Fruit fly (Drosophila melanogaster) whole organism, embryonic: Measurements from ENCODE around the gene CG14439.

ENCODE experiments used
- Bdp1 ChIP-seq: fragments of 200-800 bp; sonication (Bioruptor generic); optimal IDR thresholded peaks from 3 replicates; lab custom pipeline; 2016; ENCODE audit warnings: missing biosample characterization, missing genetic modification characterization
- CG10366 ChIP-seq: fragments of 200-800 bp; sonication (Bioruptor generic); IDR thresholded peaks from 2 replicates; pipeline ENCODE4 v1.3.6; 2022; ENCODE audit warnings: missing biosample characterization, missing genetic modification characterization
- CG10543 ChIP-seq: fragments of 200-800 bp; sonication (Bioruptor generic); optimal IDR thresholded peaks from 3 replicates; lab custom pipeline; 2017; ENCODE audit warnings: missing biosample characterization, mild to moderate bottlenecking, missing genetic modification characterization, moderate library complexity
- CG11695 ChIP-seq: fragments of 200-800 bp; sonication (Bioruptor generic); IDR thresholded peaks from 3 replicates; pipeline ENCODE4 v1.3.6; 2022; ENCODE audit warnings: missing biosample characterization, missing genetic modification characterization
- CG12155 ChIP-seq: fragments of 200-800 bp; sonication (Bioruptor generic); optimal IDR thresholded peaks from 3 replicates; lab custom pipeline; 2016; ENCODE audit warnings: missing biosample characterization, missing genetic modification characterization
- CG1529 ChIP-seq: fragments of 200-800 bp; sonication (Bioruptor generic); optimal IDR thresholded peaks from 3 replicates; lab custom pipeline; 2018; ENCODE audit warnings: missing biosample characterization, missing genetic modification characterization
- CG1647 ChIP-seq: fragments of 200-800 bp; sonication (Bioruptor generic); optimal IDR thresholded peaks from 3 replicates; lab custom pipeline; 2016; ENCODE audit warnings: missing biosample characterization, missing genetic modification characterization
- CG16779 ChIP-seq: fragments of 200-800 bp; sonication (Bioruptor generic); IDR thresholded peaks from 2 replicates; pipeline ENCODE4 v1.3.6; 2022; ENCODE audit warnings: missing biosample characterization, missing genetic modification characterization
- CG2116 ChIP-seq: fragments of 200-800 bp; sonication (Bioruptor generic); optimal IDR thresholded peaks from 3 replicates; lab custom pipeline; 2018; ENCODE audit warnings: missing biosample characterization, mild to moderate bottlenecking, missing genetic modification characterization
- CG2889 ChIP-seq: fragments of 200-800 bp; sonication (Bioruptor generic); IDR thresholded peaks from 3 replicates; pipeline ENCODE4 v1.3.6; 2022; ENCODE audit warnings: missing biosample characterization, missing genetic modification characterization
- CG3281 ChIP-seq: fragments of 200-800 bp; sonication (Bioruptor generic); optimal IDR thresholded peaks from 3 replicates; lab custom pipeline; 2017; ENCODE audit warnings: missing biosample characterization, mild to moderate bottlenecking, missing genetic modification characterization
- CG3847 ChIP-seq: fragments of 200-800 bp; sonication (Bioruptor generic); IDR thresholded peaks from 2 replicates; pipeline ENCODE4 v1.3.6; 2022; ENCODE audit warnings: missing biosample characterization, missing genetic modification characterization
- CG4424 ChIP-seq: fragments of 200-800 bp; sonication (Bioruptor generic); optimal IDR thresholded peaks from 3 replicates; lab custom pipeline; 2016; ENCODE audit warnings: missing biosample characterization, missing genetic modification characterization
- CG6272 ChIP-seq: fragments of 200-800 bp; sonication (Bioruptor generic); IDR thresholded peaks from 2 replicates; pipeline ENCODE4 v1.3.6; 2022; ENCODE audit warnings: missing biosample characterization, missing genetic modification characterization
- CG6654 ChIP-seq: fragments of 200-800 bp; sonication (Bioruptor generic); optimal IDR thresholded peaks from 2 replicates; lab custom pipeline; 2017; ENCODE audit warnings: missing biosample characterization, mild to moderate bottlenecking, missing genetic modification characterization
- CG8089 ChIP-seq: fragments of 200-800 bp; sonication (Bioruptor generic); optimal IDR thresholded peaks from 3 replicates; lab custom pipeline; 2016; ENCODE audit warnings: missing biosample characterization, missing genetic modification characterization
- CG8281 ChIP-seq: fragments of 200-800 bp; sonication (Bioruptor generic); optimal IDR thresholded peaks from 2 replicates; lab custom pipeline; 2018; ENCODE audit warnings: missing biosample characterization, mild to moderate bottlenecking, missing genetic modification characterization, moderate library complexity
- CG8478 ChIP-seq: fragments of >200 bp; optimal IDR thresholded peaks from 2 replicates; lab custom pipeline; 2018
- CG9609 ChIP-seq: fragments of 200-800 bp; sonication (Bioruptor generic); optimal IDR thresholded peaks from 3 replicates; lab custom pipeline; 2016; ENCODE audit warnings: missing biosample characterization, missing genetic modification characterization
- CrebB ChIP-seq: fragments of 200-800 bp; sonication (Bioruptor generic); optimal IDR thresholded peaks from 3 replicates; lab custom pipeline; 2018; ENCODE audit warnings: missing biosample characterization, mild to moderate bottlenecking, missing genetic modification characterization
- Dek ChIP-seq: fragments of 200-800 bp; sonication (Bioruptor generic); optimal IDR thresholded peaks from 3 replicates; lab custom pipeline; 2019; ENCODE audit warnings: missing biosample characterization, mild to moderate bottlenecking, missing genetic modification characterization, moderate library complexity
- E2f2 ChIP-seq: fragments of 200-800 bp; sonication (Bioruptor generic); IDR thresholded peaks from 2 replicates; pipeline ENCODE4 v1.3.6; 2022; ENCODE audit warnings: missing biosample characterization, missing genetic modification characterization
- ERR ChIP-seq: fragments of 200-800 bp; sonication (Bioruptor generic); optimal IDR thresholded peaks from 2 replicates; lab custom pipeline; 2016; ENCODE audit warnings: missing biosample characterization, missing genetic modification characterization
- H15 ChIP-seq: fragments of 200-800 bp; sonication (Bioruptor generic); IDR thresholded peaks from 3 replicates; pipeline ENCODE4 v1.3.6; 2022; ENCODE audit warnings: missing biosample characterization, missing genetic modification characterization
- Hr3 ChIP-seq: fragments of 200-800 bp; sonication (Bioruptor generic); optimal IDR thresholded peaks from 3 replicates; lab custom pipeline; 2016; ENCODE audit warnings: missing biosample characterization, missing genetic modification characterization
- Lim3 ChIP-seq: fragments of 200-800 bp; sonication (Bioruptor generic); IDR thresholded peaks from 2 replicates; pipeline ENCODE4 v1.3.6; 2022; ENCODE audit warnings: missing biosample characterization, missing genetic modification characterization
- Sin3A ChIP-seq: fragments of >200 bp; optimal IDR thresholded peaks from 2 replicates; lab custom pipeline; 2018
- Tbp ChIP-seq: fragments of >200 bp; optimal IDR thresholded peaks from 2 replicates; lab custom pipeline; 2018; ENCODE audit warnings: missing biosample characterization, missing genetic modification characterization
- YL-1 ChIP-seq: fragments of 200-800 bp; sonication (Bioruptor generic); optimal IDR thresholded peaks from 3 replicates; lab custom pipeline; 2017; ENCODE audit warnings: missing biosample characterization, mild to moderate bottlenecking, missing genetic modification characterization
- bab2 ChIP-seq: fragments of 200-800 bp; sonication (Bioruptor generic); optimal IDR thresholded peaks from 2 replicates; lab custom pipeline; 2016; ENCODE audit warnings: missing biosample characterization, missing genetic modification characterization
- bigmax ChIP-seq: fragments of 200-800 bp; sonication (Bioruptor generic); optimal IDR thresholded peaks from 2 replicates; lab custom pipeline; 2018; ENCODE audit warnings: missing biosample characterization, mild to moderate bottlenecking, missing genetic modification characterization
- bsh ChIP-seq, 2 experiments: fragments of 200-800 bp; sonication (Bioruptor generic); optimal IDR thresholded peaks; 2 replicates each; lab custom pipeline; 2017 to 2018; ENCODE audit warnings: mild to moderate bottlenecking in 2 of 2, missing biosample characterization in 2 of 2, missing genetic modification characterization in 2 of 2, moderate library complexity in 1 of 2
- dan ChIP-seq: fragments of 200-800 bp; sonication (Bioruptor generic); IDR thresholded peaks from 2 replicates; pipeline ENCODE4 v1.3.6; 2022; ENCODE audit warnings: missing biosample characterization, missing genetic modification characterization
- ems ChIP-seq: fragments of 200-800 bp; sonication (Bioruptor generic); optimal IDR thresholded peaks from 3 replicates; lab custom pipeline; 2016; ENCODE audit warnings: missing biosample characterization, missing genetic modification characterization
- eve ChIP-seq, 2 experiments: fragments of >200 bp; optimal IDR thresholded peaks; 2 replicates each; lab custom pipeline; 2017; ENCODE audit warnings: missing biosample characterization in 2 of 2, missing genetic modification characterization in 2 of 2
- ewg ChIP-seq: fragments of 200-800 bp; sonication (Bioruptor generic); optimal IDR thresholded peaks from 3 replicates; lab custom pipeline; 2017; ENCODE audit warnings: mild to moderate bottlenecking, missing biosample characterization, missing genetic modification reagents, missing genetic modification characterization
- eyg ChIP-seq: fragments of 200-800 bp; sonication (Bioruptor generic); optimal IDR thresholded peaks from 3 replicates; lab custom pipeline; 2016; ENCODE audit warnings: missing biosample characterization, missing genetic modification characterization
- gcm ChIP-seq: fragments of 200-800 bp; sonication (Bioruptor generic); optimal IDR thresholded peaks from 2 replicates; lab custom pipeline; 2019; ENCODE audit warnings: missing biosample characterization, mild to moderate bottlenecking, missing genetic modification characterization, moderate library complexity
- gcm2 ChIP-seq: fragments of 200-800 bp; sonication (Bioruptor generic); optimal IDR thresholded peaks from 2 replicates; lab custom pipeline; 2016; ENCODE audit warnings: missing biosample characterization, missing genetic modification characterization
- hb ChIP-seq: fragments of 200-800 bp; sonication (Bioruptor generic); IDR thresholded peaks from 3 replicates; pipeline ENCODE4 v1.3.6; 2022; ENCODE audit warnings: missing biosample characterization, missing genetic modification characterization; ENCODE audit not compliant: partially characterized antibody
- hbn ChIP-seq: fragments of 200-800 bp; sonication (Bioruptor generic); IDR thresholded peaks from 2 replicates; pipeline ENCODE4 v1.3.6; 2022; ENCODE audit warnings: missing biosample characterization, missing genetic modification characterization; ENCODE audit not compliant: partially characterized antibody
- jing ChIP-seq: fragments of 200-800 bp; sonication (Bioruptor generic); optimal IDR thresholded peaks from 2 replicates; lab custom pipeline; 2018; ENCODE audit warnings: missing biosample characterization, mild to moderate bottlenecking, missing genetic modification characterization
- kah ChIP-seq: fragments of 200-800 bp; sonication (Bioruptor generic); optimal IDR thresholded peaks from 2 replicates; lab custom pipeline; 2018; ENCODE audit warnings: missing biosample characterization, mild to moderate bottlenecking, missing genetic modification characterization
- klu ChIP-seq: fragments of 200-800 bp; sonication (Bioruptor generic); IDR thresholded peaks from 2 replicates; pipeline ENCODE4 v1.3.6; 2022; ENCODE audit warnings: missing biosample characterization, missing genetic modification characterization
- ranshi ChIP-seq: fragments of 200-800 bp; sonication (Bioruptor generic); IDR thresholded peaks from 2 replicates; pipeline ENCODE4 v1.3.6; 2022; ENCODE audit warnings: missing biosample characterization, missing genetic modification characterization
- tgo ChIP-seq: fragments of 200-800 bp; sonication (Bioruptor generic); IDR thresholded peaks from 3 replicates; pipeline ENCODE4 v1.3.6; 2022; ENCODE audit warnings: missing biosample characterization, missing genetic modification characterization
- tio ChIP-seq: fragments of 200-800 bp; sonication (Bioruptor generic); optimal IDR thresholded peaks from 2 replicates; lab custom pipeline; 2017; ENCODE audit warnings: missing biosample characterization, missing genetic modification characterization, inconsistent platforms
- tll ChIP-seq, 2 experiments: fragments of 200-800 bp in 1 of 2; fragments of >200 bp in 1 of 2; sonication (Bioruptor generic) in 1 of 2; optimal IDR thresholded peaks; 2 replicates each; lab custom pipeline; 2017 to 2019; ENCODE audit warnings: missing biosample characterization in 2 of 2, missing genetic modification characterization in 2 of 2, mild to moderate bottlenecking in 1 of 2, moderate library complexity in 1 of 2
- ttk ChIP-seq: fragments of 200-800 bp; sonication (Bioruptor generic); IDR thresholded peaks from 2 replicates; pipeline ENCODE4 v2.1.2; 2022; ENCODE audit warnings: missing biosample characterization, missing genetic modification characterization
- vvl ChIP-seq: fragments of 200-800 bp; sonication (Bioruptor generic); IDR thresholded peaks from 2 replicates; pipeline ENCODE4 v1.3.6; 2022; ENCODE audit warnings: missing biosample characterization, missing genetic modification characterization
- wdn ChIP-seq: fragments of 200-800 bp; sonication (Bioruptor generic); IDR thresholded peaks from 2 replicates; pipeline ENCODE4 v1.3.6; 2022; ENCODE audit warnings: missing biosample characterization, missing genetic modification characterization
- zfh2 ChIP-seq: fragments of 200-800 bp; sonication (Bioruptor generic); optimal IDR thresholded peaks from 2 replicates; lab custom pipeline; 2016; ENCODE audit warnings: missing biosample characterization, missing genetic modification characterization

CG14439 gene

dm6 chrX:6702028-6702433, 45.3 kb upstream of the CG14439 start (continued):
- TF ChIP-seq dan (GFP tag; lab: Robert Waterston, UW) (0 out of 2 replicates have a peak, but pooled peaks have one; percentile 50), CG1647 (GFP tag; lab: Kevin White, UChicago) (peak; percentile 1), Lim3 (0 out of 2 replicates have a peak, but pooled peaks have one; percentile 30), CG2116 (GFP tag; lab: Kevin White, UChicago) (peak; percentile 34), zfh2 (GFP tag; lab: Kevin White, UChicago) (no peak), CG11695 (GFP tag; lab: Robert Waterston, UW) (peak; percentile 77), CG12155 (GFP tag; lab: Kevin White, UChicago) (no peak), eyg (GFP tag; lab: Kevin White, UChicago) (no peak), klu (0 out of 2 replicates have a peak, but pooled peaks have one; percentile 28), CG10543 (GFP tag; lab: Kevin White, UChicago) (no peak), CG8478 (lab: Kevin White, UChicago) (no peak), bsh (GFP tag; optimal IDR thresholded peaks at IDR 0.05; lab: Kevin White, UChicago) (peak; percentile 58 to 80), CG4424 (GFP tag; lab: Kevin White, UChicago) (peak; percentile 72), Sin3A (lab: Kevin White, UChicago) (no peak), tll (GFP tag; optimal IDR thresholded peaks at IDR 0.05; lab: Kevin White, UChicago) (no peak), H15 (GFP tag; lab: Robert Waterston, UW) (no peak; the same call in 2 of the 3 replicates), CG8281 (tag; lab: Kevin White, UChicago) (peak; percentile 26), ewg (peak; percentile 57), CG6272 (GFP tag; lab: Robert Waterston, UW) (0 out of 2 replicates have a peak, but pooled peaks have one; percentile 40), E2f2 (peak; percentile 45; the same call in 1 of the 2 replicates), bab2 (GFP tag; lab: Kevin White, UChicago) (peak; percentile 65), YL-1 (no peak), CG3847 (GFP tag; lab: Robert Waterston, UW) (peak; percentile 33), CG6654 (GFP tag; lab: Kevin White, UChicago) (no peak), CG8089 (GFP tag; lab: Kevin White, UChicago) (peak; percentile 6), CG3281 (GFP tag; lab: Kevin White, UChicago) (peak; percentile 15), CG16779 (no peak), vvl (GFP tag; lab: Robert Waterston, UW) (peak; percentile 73), gcm2 (GFP tag; lab: Kevin White, UChicago) (peak; percentile 10), tgo (GFP tag; lab: Robert Waterston, UW) (peak; percentile 63), Bdp1 (GFP tag; lab: Kevin White, UChicago) (no peak), CG9609 (GFP tag; lab: Kevin White, UChicago) (peak; percentile 44), hbn (GFP tag; lab: Robert Waterston, UW) (no peak), eve (GFP tag; optimal IDR thresholded peaks at IDR 0.05; lab: Kevin White, UChicago) (peak in 1 of 2 experiments; percentile 84), Tbp (GFP tag; lab: Kevin White, UChicago) (no peak), CrebB (no peak), ERR (GFP tag; lab: Kevin White, UChicago) (no peak), Hr3 (GFP tag; lab: Kevin White, UChicago) (peak; percentile 32), gcm (GFP tag; lab: Kevin White, UChicago) (peak; percentile 76), tio (GFP tag; lab: Kevin White, UChicago) (peak; percentile 58), bigmax (GFP tag; lab: Kevin White, UChicago) (no peak), Dek (tag; lab: Kevin White, UChicago) (no peak), kah (GFP tag; lab: Kevin White, UChicago) (peak; percentile 52), ranshi (GFP tag; lab: Robert Waterston, UW) (no peak), jing (peak; percentile 22), CG10366 (GFP tag; lab: Robert Waterston, UW) (peak; percentile 65), CG2889 (GFP tag; lab: Robert Waterston, UW) (no peak), ems (GFP tag; lab: Kevin White, UChicago) (no peak), hb (GFP tag; lab: Robert Waterston, UW) (no peak), ttk (peak; percentile 80), wdn (GFP tag; lab: Robert Waterston, UW) (no peak), CG1529 (peak; percentile 59)
